Worm (Caenorhabditis elegans) whole organism, L2 larva: ENCODE results near the gene eif-3.G.

Experiments
- C34F6.9 ChIP-seq: fragments of 150-350 bp; optimal IDR thresholded peaks from 2 replicates; lab custom pipeline; 2014; ENCODE audit warnings: missing biosample characterization, missing genetic modification characterization
- F13H6.1 ChIP-seq: sonication (generic microtip); optimal IDR thresholded peaks from 2 replicates; lab custom pipeline; 2016; ENCODE audit warnings: missing genetic modification characterization, missing compliant biosample characterization
- R02D3.7 ChIP-seq: fragments of 150-350 bp; optimal IDR thresholded peaks from 2 replicates; lab custom pipeline; 2014; ENCODE audit warnings: missing biosample characterization, missing genetic modification characterization
- Y55F3AM.14 ChIP-seq: fragments of 200-800 bp; sonication (Bioruptor generic); optimal IDR thresholded peaks from 2 replicates; lab custom pipeline; 2018; ENCODE audit warnings: mild to moderate bottlenecking, missing genetic modification characterization, missing compliant biosample characterization
- ZK546.5 ChIP-seq: sonication (generic microtip); optimal IDR thresholded peaks from 2 replicates; lab custom pipeline; 2017; ENCODE audit warnings: missing biosample characterization, missing genetic modification characterization
- alr-1 ChIP-seq: fragments of 150-350 bp; optimal IDR thresholded peaks from 2 replicates; lab custom pipeline; 2014; ENCODE audit warnings: missing biosample characterization, missing genetic modification characterization
- aly-2 ChIP-seq: fragments of 150-350 bp; optimal IDR thresholded peaks from 2 replicates; lab custom pipeline; 2014; ENCODE audit warnings: missing biosample characterization, missing genetic modification characterization
- ama-1 ChIP-seq: fragments of 150-350 bp; optimal IDR thresholded peaks from 2 replicates; lab custom pipeline; 2018; ENCODE audit warnings: inconsistent platforms
- blmp-1 ChIP-seq: sonication (generic microtip); optimal IDR thresholded peaks from 2 replicates; lab custom pipeline; 2017; ENCODE audit warnings: missing genetic modification characterization, mild to moderate bottlenecking, missing compliant biosample characterization, antibody characterized with exemption, moderate library complexity; ENCODE audit not compliant: insufficient read depth
- ceh-16 ChIP-seq: fragments of 150-350 bp; optimal IDR thresholded peaks from 2 replicates; lab custom pipeline; 2014; ENCODE audit warnings: missing biosample characterization, missing genetic modification characterization
- ceh-82 ChIP-seq: fragments of 150-350 bp; optimal IDR thresholded peaks from 2 replicates; lab custom pipeline; 2014; ENCODE audit warnings: missing biosample characterization, missing genetic modification characterization
- crh-2 ChIP-seq: sonication (generic microtip); optimal IDR thresholded peaks from 2 replicates; lab custom pipeline; 2017; ENCODE audit warnings: missing biosample characterization, missing genetic modification characterization
- dmd-4 ChIP-seq: sonication (generic microtip); optimal IDR thresholded peaks from 2 replicates; lab custom pipeline; 2017; ENCODE audit warnings: missing biosample characterization, missing genetic modification characterization
- egl-27 ChIP-seq: sonication (generic microtip); optimal IDR thresholded peaks from 3 replicates; lab custom pipeline; 2017; ENCODE audit warnings: missing biosample characterization, missing genetic modification reagents, missing genetic modification characterization
- elt-1 ChIP-seq: fragments of 150-350 bp; optimal IDR thresholded peaks from 2 replicates; lab custom pipeline; 2014; ENCODE audit warnings: missing biosample characterization, missing genetic modification characterization
- elt-3 ChIP-seq: sonication (generic microtip); optimal IDR thresholded peaks from 2 replicates; lab custom pipeline; 2017; ENCODE audit warnings: missing biosample characterization, missing genetic modification characterization
- fos-1 ChIP-seq: fragments of 150-350 bp; optimal IDR thresholded peaks from 2 replicates; lab custom pipeline; 2014; ENCODE audit warnings: missing biosample characterization, missing genetic modification characterization
- gmeb-1 ChIP-seq: fragments of 150-350 bp; optimal IDR thresholded peaks from 2 replicates; lab custom pipeline; 2014; ENCODE audit warnings: missing biosample characterization, missing genetic modification characterization
- lin-11 ChIP-seq: fragments of 150-350 bp; sonication (generic microtip); optimal IDR thresholded peaks from 2 replicates; lab custom pipeline; 2014; ENCODE audit warnings: missing biosample characterization, missing genetic modification characterization, inconsistent platforms, mixed read lengths
- lin-13 ChIP-seq: fragments of 150-350 bp; optimal IDR thresholded peaks from 2 replicates; lab custom pipeline; 2014; ENCODE audit warnings: missing biosample characterization, missing genetic modification reagents, missing genetic modification characterization
- lin-39 ChIP-seq: fragments of 150-350 bp; optimal IDR thresholded peaks from 2 replicates; lab custom pipeline; 2014; ENCODE audit warnings: missing biosample characterization, missing genetic modification reagents, missing genetic modification characterization
- lsy-2 ChIP-seq, 2 experiments: fragments of 150-350 bp in 1 of 2; sonication (generic microtip) in 1 of 2; optimal IDR thresholded peaks; 2 replicates each; lab custom pipeline; 2014 to 2017; ENCODE audit warnings: missing biosample characterization in 2 of 2, missing genetic modification characterization in 2 of 2
- mab-5 ChIP-seq: fragments of 150-350 bp; optimal IDR thresholded peaks from 2 replicates; lab custom pipeline; 2014; ENCODE audit warnings: missing biosample characterization, missing genetic modification characterization
- mbf-1 ChIP-seq: sonication (generic microtip); optimal IDR thresholded peaks from 2 replicates; lab custom pipeline; 2017; ENCODE audit warnings: missing biosample characterization, missing genetic modification characterization
- mdl-1 ChIP-seq, 2 experiments: fragments of 150-350 bp in 1 of 2; sonication (generic microtip) in 1 of 2; optimal IDR thresholded peaks; 2 replicates each; lab custom pipeline; 2017; ENCODE audit warnings: missing biosample characterization in 2 of 2, missing genetic modification characterization in 2 of 2
- nhr-10 ChIP-seq: sonication (generic microtip); optimal IDR thresholded peaks from 2 replicates; lab custom pipeline; 2017; ENCODE audit warnings: missing biosample characterization, missing genetic modification characterization
- nhr-11 ChIP-seq: fragments of 150-350 bp; optimal IDR thresholded peaks from 2 replicates; lab custom pipeline; 2014; ENCODE audit warnings: missing biosample characterization, missing genetic modification characterization
- nhr-12 ChIP-seq: fragments of 150-350 bp; optimal IDR thresholded peaks from 2 replicates; lab custom pipeline; 2014; ENCODE audit warnings: missing biosample characterization, missing genetic modification characterization
- nhr-129 ChIP-seq: fragments of 150-350 bp; optimal IDR thresholded peaks from 2 replicates; lab custom pipeline; 2014; ENCODE audit warnings: missing biosample characterization, missing genetic modification characterization
- nhr-21 ChIP-seq: fragments of 150-350 bp; optimal IDR thresholded peaks from 2 replicates; lab custom pipeline; 2014; ENCODE audit warnings: missing biosample characterization, missing genetic modification characterization
- nhr-23 ChIP-seq: fragments of 150-350 bp; optimal IDR thresholded peaks from 2 replicates; lab custom pipeline; 2014; ENCODE audit warnings: missing biosample characterization, missing genetic modification reagents, missing genetic modification characterization
- nhr-237 ChIP-seq: fragments of 150-350 bp; optimal IDR thresholded peaks from 2 replicates; lab custom pipeline; 2014; ENCODE audit warnings: missing biosample characterization, missing genetic modification characterization
- nhr-25 ChIP-seq: fragments of 150-350 bp; sonication (generic microtip); optimal IDR thresholded peaks from 3 replicates; lab custom pipeline; 2014; ENCODE audit warnings: missing biosample characterization, missing genetic modification characterization
- nhr-6 ChIP-seq: fragments of 150-350 bp; optimal IDR thresholded peaks from 2 replicates; lab custom pipeline; 2014; ENCODE audit warnings: missing biosample characterization, missing genetic modification characterization
- nhr-77 ChIP-seq: fragments of 150-350 bp; optimal IDR thresholded peaks from 2 replicates; lab custom pipeline; 2014; ENCODE audit warnings: missing biosample characterization, missing genetic modification characterization
- peb-1 ChIP-seq: fragments of 150-350 bp; optimal IDR thresholded peaks from 2 replicates; lab custom pipeline; 2014; ENCODE audit warnings: missing biosample characterization, missing genetic modification characterization
- sem-4 ChIP-seq: fragments of 150-350 bp; optimal IDR thresholded peaks from 2 replicates; lab custom pipeline; 2014; ENCODE audit warnings: missing biosample characterization, missing genetic modification reagents, missing genetic modification characterization
- skn-1 ChIP-seq: sonication (generic microtip); optimal IDR thresholded peaks from 2 replicates; lab custom pipeline; 2017; ENCODE audit warnings: missing biosample characterization, missing genetic modification characterization
- sma-3 ChIP-seq: sonication (generic microtip); optimal IDR thresholded peaks from 2 replicates; lab custom pipeline; 2016; ENCODE audit warnings: missing genetic modification reagents, missing genetic modification characterization, missing compliant biosample characterization
- sma-9 ChIP-seq, 2 experiments: fragments of 150-350 bp in 1 of 2; sonication (generic microtip) in 1 of 2; optimal IDR thresholded peaks; 2 replicates each; lab custom pipeline; 2014 to 2016; ENCODE audit warnings: missing genetic modification characterization in 2 of 2, mild to moderate bottlenecking in 1 of 2, missing biosample characterization in 1 of 2, missing compliant biosample characterization in 1 of 2, missing genetic modification reagents in 1 of 2, moderate library complexity in 1 of 2
- snpc-4 ChIP-seq: fragments of 150-350 bp; optimal IDR thresholded peaks from 2 replicates; lab custom pipeline; 2014; ENCODE audit warnings: missing biosample characterization, missing genetic modification characterization
- unc-39 ChIP-seq: fragments of 150-350 bp; optimal IDR thresholded peaks from 2 replicates; lab custom pipeline; 2014; ENCODE audit warnings: missing biosample characterization, missing genetic modification characterization
- unc-55 ChIP-seq: fragments of 150-350 bp; sonication (generic microtip); optimal IDR thresholded peaks from 3 replicates; lab custom pipeline; 2014; ENCODE audit warnings: missing biosample characterization, missing genetic modification reagents, missing genetic modification characterization
- unc-62 ChIP-seq: fragments of 150-350 bp; optimal IDR thresholded peaks from 2 replicates; lab custom pipeline; 2014; ENCODE audit warnings: missing biosample characterization, missing genetic modification reagents, missing genetic modification characterization
- zag-1 ChIP-seq: fragments of 150-350 bp; optimal IDR thresholded peaks from 2 replicates; lab custom pipeline; 2014; ENCODE audit warnings: missing biosample characterization, missing genetic modification characterization
- ztf-1 ChIP-seq: fragments of 200-800 bp; sonication (Bioruptor generic); conservative IDR thresholded peaks from 2 replicates; pipeline ENCODE4 v1.3.6; 2022; ENCODE audit warnings: missing genetic modification characterization, missing compliant biosample characterization
- ztf-11 ChIP-seq: sonication (generic microtip); optimal IDR thresholded peaks from 2 replicates; lab custom pipeline; 2017; ENCODE audit warnings: missing biosample characterization, missing genetic modification characterization
- ztf-4 ChIP-seq: fragments of 150-350 bp; optimal IDR thresholded peaks from 2 replicates; lab custom pipeline; 2014; ENCODE audit warnings: missing biosample characterization, missing genetic modification characterization

Gene eif-3.G

DNA sequence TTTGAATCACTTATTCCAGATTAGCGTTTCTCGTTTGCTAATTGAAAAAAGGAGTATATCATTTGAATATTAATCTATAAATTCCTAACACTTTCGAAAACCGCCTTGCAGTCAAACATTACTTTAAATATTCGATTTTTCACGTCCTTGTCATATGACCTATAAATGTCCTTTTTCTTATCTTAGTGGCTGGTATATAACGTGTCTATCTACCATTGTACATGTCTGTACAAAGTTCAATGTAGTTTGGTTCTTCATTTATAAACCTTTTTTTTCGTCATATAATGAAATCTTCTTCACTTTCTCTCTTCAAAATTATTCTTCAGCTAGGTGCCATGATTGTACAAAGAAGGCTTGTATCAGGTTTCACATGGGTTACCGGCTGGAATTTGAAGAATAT is 43.0 kb downstream of the eif-3.G start, which contains the start of gene gbh-2:
Gene gbh-2 (plus strand): TSS at position 277 of the 400 bp plus-strand sequence.
- TF ChIP-seq mdl-1 (tag; optimal IDR thresholded peaks at IDR 0.05; lab: Kevin White, UChicago) (no peak), ZK546.5 (no peak), peb-1 (tag; lab: Kevin White, UChicago) (no peak), aly-2 (tag; lab: Kevin White, UChicago) (no peak), fos-1 (peak; percentile 73), skn-1 (tag; lab: Kevin White, UChicago) (no peak), sma-9 (GFP tag; optimal IDR thresholded peaks at IDR 0.05; lab: Kevin White, UChicago) (peak; percentile 89), sma-9 (tag; optimal IDR thresholded peaks at IDR 0.05; lab: Kevin White, UChicago) (no peak), nhr-237 (tag; lab: Kevin White, UChicago) (no peak), nhr-11 (tag; lab: Kevin White, UChicago) (no peak), nhr-21 (peak; percentile 80), C34F6.9 (tag; lab: Kevin White, UChicago) (no peak), nhr-12 (tag; lab: Kevin White, UChicago) (no peak), ceh-16 (no peak), nhr-77 (tag; lab: Kevin White, UChicago) (no peak), lin-13 (GFP tag; lab: Kevin White, UChicago) (no peak), blmp-1 (tag; lab: Kevin White, UChicago) (peak; percentile 57), gmeb-1 (tag; lab: Kevin White, UChicago) (peak; percentile 48), nhr-6 (tag; lab: Kevin White, UChicago) (peak; percentile 24), nhr-23 (tag; lab: Kevin White, UChicago) (no peak), R02D3.7 (tag; lab: Kevin White, UChicago) (no peak), mab-5 (no peak), lin-39 (tag; lab: Kevin White, UChicago) (no peak), alr-1 (tag; lab: Kevin White, UChicago) (no peak), unc-62 (no peak), snpc-4 (tag; lab: Kevin White, UChicago) (no peak), F13H6.1 (peak; percentile 19), dmd-4 (tag; lab: Kevin White, UChicago) (no peak), ztf-11 (tag; lab: Kevin White, UChicago) (no peak), sma-3 (peak; percentile 64), Y55F3AM.14 (GFP tag; lab: Kevin White, UChicago) (no peak), egl-27 (no peak), sem-4 (tag; lab: Kevin White, UChicago) (no peak), ceh-82 (no peak), zag-1 (tag; lab: Kevin White, UChicago) (no peak), unc-39 (no peak), ama-1 (lab: Kevin White, UChicago) (no peak), crh-2 (tag; lab: Kevin White, UChicago) (peak; percentile 86), lsy-2 (tag; optimal IDR thresholded peaks at IDR 0.05; lab: Kevin White, UChicago) (peak in 1 of 2 experiments; percentile 3), nhr-129 (peak; percentile 93), elt-3 (tag; lab: Kevin White, UChicago) (no peak), lin-11 (tag; lab: Kevin White, UChicago) (no peak), ztf-4 (no peak), nhr-25 (tag; lab: Kevin White, UChicago) (peak; percentile 92), elt-1 (tag; lab: Kevin White, UChicago) (no peak), ztf-1 (no peak), unc-55 (GFP tag; lab: Kevin White, UChicago) (no peak), nhr-10 (no peak), mbf-1 (no peak)
